Worm (Caenorhabditis elegans) whole organism, young adult: ENCODE measurements around the gene R02E12.5.

Source experiments
- B0019.2 ChIP-seq: fragments of 200-800 bp; sonication (Bioruptor generic); conservative IDR thresholded peaks from 2 replicates; pipeline ENCODE4 v1.3.6; 2022; ENCODE audit warnings: missing genetic modification reagents, missing genetic modification characterization, missing compliant biosample characterization
- F23B12.7 ChIP-seq: sonication (generic microtip); optimal IDR thresholded peaks from 2 replicates; lab custom pipeline; 2017; ENCODE audit warnings: missing genetic modification characterization, mild to moderate bottlenecking, missing compliant biosample characterization, antibody characterized with exemption, moderate library complexity; ENCODE audit not compliant: insufficient read depth
- F49E8.2 ChIP-seq: sonication (generic microtip); optimal IDR thresholded peaks from 3 replicates; lab custom pipeline; 2017; ENCODE audit warnings: missing genetic modification characterization, mild to moderate bottlenecking, missing compliant biosample characterization, antibody characterized with exemption, moderate library complexity; ENCODE audit not compliant: insufficient read depth
- F57C9.4 ChIP-seq: sonication (generic microtip); optimal IDR thresholded peaks from 2 replicates; lab custom pipeline; 2017; ENCODE audit warnings: mild to moderate bottlenecking, missing genetic modification characterization, missing compliant biosample characterization
- Y53F4B.3 ChIP-seq: fragments of 200-800 bp; sonication (Bioruptor generic); IDR thresholded peaks from 2 replicates; pipeline ENCODE4 v1.3.6; 2022; ENCODE audit warnings: missing genetic modification reagents, missing genetic modification characterization, missing compliant biosample characterization
- Y79H2A.3 ChIP-seq: fragments of 200-800 bp; sonication (Bioruptor generic); conservative IDR thresholded peaks from 2 replicates; pipeline ENCODE4 v1.3.6; 2022; ENCODE audit warnings: missing genetic modification reagents, missing genetic modification characterization, missing compliant biosample characterization
- Y95B8A.8 ChIP-seq: fragments of 200-800 bp; sonication (Bioruptor generic); IDR thresholded peaks from 2 replicates; pipeline ENCODE4 v1.3.6; 2022; ENCODE audit warnings: missing genetic modification reagents, missing genetic modification characterization, missing compliant biosample characterization
- ZK185.1 ChIP-seq: sonication (generic microtip); optimal IDR thresholded peaks from 2 replicates; lab custom pipeline; 2016; ENCODE audit warnings: mild to moderate bottlenecking, missing genetic modification characterization, missing compliant biosample characterization; ENCODE audit not compliant: poor library complexity, severe bottlenecking
- attf-3 ChIP-seq: fragments of 200-800 bp; sonication (Bioruptor generic); conservative IDR thresholded peaks from 2 replicates; pipeline ENCODE4 v1.3.6; 2022; ENCODE audit warnings: missing genetic modification reagents, missing genetic modification characterization, missing compliant biosample characterization
- attf-6 ChIP-seq: fragments of 200-800 bp; sonication (Bioruptor generic); IDR thresholded peaks from 2 replicates; pipeline ENCODE4 v1.3.6; 2022; ENCODE audit warnings: missing genetic modification reagents, missing genetic modification characterization, missing compliant biosample characterization
- ccch-3 ChIP-seq: fragments of 200-800 bp; sonication (Bioruptor generic); optimal IDR thresholded peaks from 2 replicates; lab custom pipeline; 2018; ENCODE audit warnings: mild to moderate bottlenecking, missing genetic modification characterization, missing compliant biosample characterization
- chd-7 ChIP-seq: sonication (generic microtip); optimal IDR thresholded peaks from 2 replicates; lab custom pipeline; 2016; ENCODE audit warnings: mild to moderate bottlenecking, missing genetic modification characterization, moderate library complexity, missing compliant biosample characterization
- die-1 ChIP-seq: sonication (generic microtip); optimal IDR thresholded peaks from 2 replicates; lab custom pipeline; 2016; ENCODE audit warnings: missing genotype, mild to moderate bottlenecking, missing genetic modification characterization, missing compliant biosample characterization
- dpl-1 ChIP-seq: fragments of 150-350 bp; optimal IDR thresholded peaks from 2 replicates; lab custom pipeline; 2014; ENCODE audit warnings: missing biosample characterization, missing genetic modification reagents, missing genetic modification characterization
- efl-1 ChIP-seq: fragments of 150-350 bp; optimal IDR thresholded peaks from 2 replicates; lab custom pipeline; 2014; ENCODE audit warnings: missing biosample characterization, missing genetic modification reagents, missing genetic modification characterization
- egl-44 ChIP-seq: fragments of 200-800 bp; sonication (Bioruptor generic); IDR thresholded peaks from 2 replicates; pipeline ENCODE4 v1.3.6; 2022; ENCODE audit warnings: missing genetic modification reagents, missing genetic modification characterization, missing compliant biosample characterization
- ets-4 ChIP-seq: fragments of 200-800 bp; sonication (Bioruptor generic); optimal IDR thresholded peaks from 2 replicates; lab custom pipeline; 2018; ENCODE audit warnings: mild to moderate bottlenecking, missing genetic modification characterization, missing compliant biosample characterization
- gei-17 ChIP-seq: fragments of 200-800 bp; sonication (Bioruptor generic); optimal IDR thresholded peaks from 2 replicates; lab custom pipeline; 2018; ENCODE audit warnings: mild to moderate bottlenecking, missing genetic modification characterization, missing compliant biosample characterization
- hmg-1.2 ChIP-seq: fragments of 200-800 bp; sonication (Bioruptor generic); IDR thresholded peaks from 2 replicates; pipeline ENCODE4 v1.3.6; 2022; ENCODE audit warnings: missing genetic modification reagents, missing genetic modification characterization, missing compliant biosample characterization
- nfya-1 ChIP-seq: sonication (generic microtip); optimal IDR thresholded peaks from 2 replicates; lab custom pipeline; 2017; ENCODE audit warnings: antibody characterized with exemption, missing compliant biosample characterization, missing genetic modification characterization, borderline replicate concordance; ENCODE audit not compliant: insufficient read depth
- pbrm-1 ChIP-seq: fragments of 200-800 bp; sonication (Bioruptor generic); IDR thresholded peaks from 2 replicates; pipeline ENCODE4 v1.3.6; 2022; ENCODE audit warnings: missing genetic modification reagents, missing genetic modification characterization, missing compliant biosample characterization
- rcor-1 ChIP-seq: fragments of 200-800 bp; sonication (Bioruptor generic); IDR thresholded peaks from 2 replicates; pipeline ENCODE4 v1.3.6; 2022; ENCODE audit warnings: missing genetic modification reagents, missing genetic modification characterization, missing compliant biosample characterization
- rpc-1 ChIP-seq, 2 experiments: fragments of 150-350 bp in 1 of 2; sonication (generic microtip) in 1 of 2; optimal IDR thresholded peaks; 2 replicates each; lab custom pipeline; 2014 to 2018; ENCODE audit warnings: missing biosample characterization in 1 of 2, missing genetic modification characterization in 1 of 2, missing genetic modification reagents in 1 of 2, missing genotype in 1 of 2
- snpc-1.1 ChIP-seq: sonication (generic microtip); optimal IDR thresholded peaks from 2 replicates; lab custom pipeline; 2017; ENCODE audit warnings: missing genetic modification characterization, mild to moderate bottlenecking, missing compliant biosample characterization, antibody characterized with exemption, moderate library complexity, missing genotype, missing genetic modification reagents; ENCODE audit not compliant: insufficient read depth
- snpc-1.3 ChIP-seq: sonication (generic microtip); optimal IDR thresholded peaks from 2 replicates; lab custom pipeline; 2017; ENCODE audit warnings: missing genetic modification characterization, mild to moderate bottlenecking, missing compliant biosample characterization, antibody characterized with exemption, moderate library complexity, missing genotype, missing genetic modification reagents; ENCODE audit not compliant: insufficient read depth
- unc-130 ChIP-seq: sonication (generic microtip); optimal IDR thresholded peaks from 2 replicates; lab custom pipeline; 2016; ENCODE audit warnings: missing genetic modification reagents, missing genetic modification characterization, missing compliant biosample characterization
- zim-3 ChIP-seq: sonication (generic microtip); optimal IDR thresholded peaks from 2 replicates; lab custom pipeline; 2017; ENCODE audit warnings: mild to moderate bottlenecking, missing genetic modification characterization, moderate library complexity, missing compliant biosample characterization
- ztf-28 ChIP-seq: fragments of 200-800 bp; sonication (Bioruptor generic); IDR thresholded peaks from 2 replicates; pipeline ENCODE4 v1.3.6; 2022; ENCODE audit warnings: missing genetic modification reagents, missing genetic modification characterization, missing compliant biosample characterization
- ztf-6 ChIP-seq: fragments of 200-800 bp; sonication (Bioruptor generic); IDR thresholded peaks from 2 replicates; pipeline ENCODE4 v1.3.6; 2022; ENCODE audit warnings: missing genetic modification reagents, missing genetic modification characterization, missing compliant biosample characterization

The R02E12.5 gene

ce11 chrX:4018566-4019182 is 21.5 kb downstream of the R02E12.5 start (continued):
- no peak for TF ChIP-seq ets-4 (GFP tag; lab: Kevin White, UChicago)
- TF ChIP-seq F57C9.4 (tag; lab: Kevin White, UChicago): no peak
- TF ChIP-seq zim-3 (tag; lab: Kevin White, UChicago): no peak
- no peak for TF ChIP-seq gei-17 (GFP tag; lab: Kevin White, UChicago)
- no peak for TF ChIP-seq ztf-6 (GFP tag; lab: Robert Waterston, UW)
- TF ChIP-seq Y95B8A.8: no peak
- TF ChIP-seq snpc-1.1 (tag; lab: Kevin White, UChicago): no peak
- no peak for TF ChIP-seq hmg-1.2 (GFP tag; lab: Robert Waterston, UW)
- no peak for TF ChIP-seq nfya-1 (tag; lab: Kevin White, UChicago)
- no peak for TF ChIP-seq B0019.2
- TF ChIP-seq ztf-28 (GFP tag; lab: Robert Waterston, UW): no peak
- no peak for TF ChIP-seq chd-7
- no peak for TF ChIP-seq die-1
- TF ChIP-seq Y53F4B.3 (GFP tag; lab: Robert Waterston, UW): no peak
- TF ChIP-seq attf-3: no peak
- no peak for TF ChIP-seq rcor-1 (GFP tag; lab: Robert Waterston, UW)
- TF ChIP-seq pbrm-1 (GFP tag; lab: Robert Waterston, UW): no peak
- TF ChIP-seq efl-1 (GFP tag; lab: Kevin White, UChicago): no peak
- no peak for TF ChIP-seq F49E8.2 (tag; lab: Kevin White, UChicago)
- no peak for TF ChIP-seq Y79H2A.3 (GFP tag; lab: Robert Waterston, UW)
- TF ChIP-seq dpl-1 (GFP tag; lab: Kevin White, UChicago): no peak
- no peak for TF ChIP-seq attf-6 (GFP tag; lab: Robert Waterston, UW)
- TF ChIP-seq F23B12.7: peak; percentile 48
- peak; percentile 15 for TF ChIP-seq ZK185.1 (tag; lab: Kevin White, UChicago)

DNA sequence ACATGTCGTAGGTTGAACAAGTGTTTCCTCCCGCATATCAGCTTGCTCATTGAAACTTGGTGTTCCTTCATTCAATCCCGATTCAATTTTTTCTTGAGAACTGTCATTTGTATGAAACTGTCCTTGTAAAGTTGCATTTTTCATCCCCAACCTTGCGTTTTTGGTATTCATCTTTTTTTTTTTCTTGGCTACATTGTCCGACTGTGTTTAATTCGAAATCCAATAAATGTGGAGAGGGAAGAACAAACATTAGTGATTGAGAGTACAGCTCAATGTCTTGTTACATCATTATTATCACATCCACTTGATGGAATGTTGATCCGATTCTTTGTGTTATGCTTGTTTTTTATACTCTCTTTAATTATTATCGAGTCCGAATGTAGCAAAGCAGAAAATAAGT is 24.8 kb downstream of the R02E12.5 start, which contains the start of gene acr-10:
Gene acr-10 (plus strand): TSS at position 301 of the 400 bp plus-strand sequence.
- TF ChIP-seq F57C9.4 (tag; lab: Kevin White, UChicago) (no peak), rpc-1 (optimal IDR thresholded peaks at IDR 0.05; lab: Kevin White, UChicago) (no peak), rpc-1 (tag; optimal IDR thresholded peaks at IDR 0.05; lab: Kevin White, UChicago) (no peak), snpc-1.3 (no peak), egl-44 (GFP tag; lab: Robert Waterston, UW) (no peak), pbrm-1 (GFP tag; lab: Robert Waterston, UW) (no peak), unc-130 (GFP tag; lab: Kevin White, UChicago) (no peak), ccch-3 (GFP tag; lab: Kevin White, UChicago) (no peak)
